Worm (Caenorhabditis elegans) whole organism, L4/young adult: ENCODE measurements around the gene sri-25.

Source experiments
- W03F9.2 ChIP-seq: fragments of 150-350 bp; optimal IDR thresholded peaks from 2 replicates; lab custom pipeline; 2014; ENCODE audit warnings: missing biosample characterization, missing genetic modification characterization
- him-1 ChIP-seq: sonication (generic microtip); optimal IDR thresholded peaks from 2 replicates; lab custom pipeline; 2016; ENCODE audit warnings: missing genotype, missing genetic modification reagents, missing genetic modification characterization, missing compliant biosample characterization

DNA sequence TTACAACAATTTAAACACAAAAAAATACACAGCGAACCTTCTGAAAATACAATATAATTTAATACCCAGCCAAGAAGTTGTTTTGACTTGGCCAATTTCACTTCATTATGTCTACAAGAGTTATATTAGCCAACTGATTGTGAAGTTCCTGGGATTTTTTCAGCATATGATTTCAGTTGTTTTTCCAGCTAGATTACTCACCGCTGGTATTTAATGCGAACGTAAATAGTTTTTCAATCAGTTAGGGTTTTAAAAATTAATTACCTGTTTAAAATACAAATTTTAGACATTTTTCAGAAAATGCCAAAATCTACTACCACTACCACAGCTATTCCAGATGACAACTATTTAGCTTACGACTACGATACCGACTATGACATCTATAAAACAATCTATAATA lies 8.8 kb downstream of the sri-25 start, which contains the start of gene srw-14:
- TF ChIP-seq him-1 (tag; lab: Kevin White, UChicago) (no peak), W03F9.2 (tag; lab: Kevin White, UChicago) (no peak)
